Worm (Caenorhabditis elegans): Measurements from ENCODE around the gene prx-12.

ce11 chrX:11364914-11365313, 28.2 kb upstream of the prx-12 start:
- TF ChIP-seq nhr-77 (tag; optimal IDR thresholded peaks at IDR 0.05) (no peak), nhr-25 (tag; optimal IDR thresholded peaks at IDR 0.05) (no peak), nhr-11 (tag; optimal IDR thresholded peaks at IDR 0.05) (no peak), ceh-16 (tag; optimal IDR thresholded peaks at IDR 0.05) (no peak), nhr-129 (tag; optimal IDR thresholded peaks at IDR 0.05) (no peak), skn-1 (tag; optimal IDR thresholded peaks at IDR 0.05) (no peak), blmp-1 (tag; optimal IDR thresholded peaks at IDR 0.05; ENCODE audit: insufficient read depth) (no peak), nhr-237 (tag; optimal IDR thresholded peaks at IDR 0.05) (no peak)

Measured in whole organism, L2 larva.